Worm (Caenorhabditis elegans) whole organism, early embryonic: Measurements from ENCODE around the gene F40A3.2.

ENCODE experiments used
- ama-1 ChIP-seq: fragments of 150-350 bp; optimal IDR thresholded peaks from 2 replicates; lab custom pipeline; 2014
- ets-7 ChIP-seq: sonication (generic microtip); optimal IDR thresholded peaks from 2 replicates; lab custom pipeline; 2016; ENCODE audit warnings: missing genotype, missing genetic modification characterization, missing compliant biosample characterization
- flt-1 ChIP-seq: fragments of 200-800 bp; sonication (Bioruptor generic); IDR thresholded peaks from 2 replicates; pipeline ENCODE4 v1.3.6; 2022; ENCODE audit warnings: missing genetic modification characterization, missing compliant biosample characterization
- hnd-1 ChIP-seq: sonication (generic microtip); optimal IDR thresholded peaks from 2 replicates; lab custom pipeline; 2016; ENCODE audit warnings: missing genetic modification characterization, missing compliant biosample characterization
- scrt-1 ChIP-seq: fragments of 200-800 bp; sonication (Bioruptor generic); IDR thresholded peaks from 2 replicates; pipeline ENCODE4 v1.3.6; 2022; ENCODE audit warnings: missing genetic modification characterization, missing compliant biosample characterization
- tbx-11 ChIP-seq: fragments of 200-800 bp; sonication (Bioruptor generic); IDR thresholded peaks from 2 replicates; pipeline ENCODE4 v1.3.6; 2022; ENCODE audit warnings: missing genetic modification characterization, missing compliant biosample characterization
- tbx-37 ChIP-seq: fragments of 200-800 bp; sonication (Bioruptor generic); conservative IDR thresholded peaks from 2 replicates; pipeline ENCODE4 v1.3.6; 2022; ENCODE audit warnings: missing genetic modification reagents, missing genetic modification characterization, missing compliant biosample characterization
- tra-4 ChIP-seq: sonication (generic microtip); optimal IDR thresholded peaks from 2 replicates; lab custom pipeline; 2017; ENCODE audit warnings: missing genetic modification characterization, missing compliant biosample characterization

DNA sequence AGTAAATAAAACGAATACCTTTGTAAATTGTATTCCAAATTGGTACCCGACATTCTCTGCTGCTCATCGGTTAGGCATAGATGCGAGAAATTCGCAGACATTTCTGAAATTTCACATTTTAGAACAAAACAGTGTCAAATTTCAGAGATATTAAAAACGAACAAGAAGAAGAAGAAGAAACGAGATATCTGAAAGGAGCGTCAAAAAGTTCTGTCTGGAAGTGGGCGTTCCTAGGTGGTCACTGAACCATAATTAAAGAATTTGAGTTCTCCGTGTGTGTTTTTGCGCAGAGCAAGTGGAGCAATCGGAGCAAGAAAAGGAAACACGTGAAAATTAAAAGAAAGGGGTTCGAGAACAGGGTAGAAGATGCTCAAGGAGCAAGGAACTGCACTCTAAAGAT is 21.0 kb downstream of the F40A3.2 start, which contains the start of gene F40A3.7:
- no peak for TF ChIP-seq flt-1 (GFP tag; lab: Robert Waterston, UW)
- TF ChIP-seq tra-4 (tag; lab: Kevin White, UChicago) = no peak
- no peak for TF ChIP-seq ama-1 (lab: Kevin White, UChicago)
- no peak for TF ChIP-seq tbx-11
- no peak for TF ChIP-seq ets-7 (tag; lab: Kevin White, UChicago)
- TF ChIP-seq hnd-1 = no peak
- no peak for TF ChIP-seq tbx-37 (GFP tag; lab: Robert Waterston, UW)
- TF ChIP-seq scrt-1 (GFP tag; lab: Robert Waterston, UW) = no peak
